Worm (Caenorhabditis elegans) whole organism, late embryonic: ENCODE data around the gene hpo-10.

Experiments
- ceh-2 ChIP-seq: sonication (generic microtip); optimal IDR thresholded peaks from 2 replicates; lab custom pipeline; 2016; ENCODE audit warnings: missing genotype, missing genetic modification characterization, missing compliant biosample characterization
- elt-2 ChIP-seq: sonication (generic microtip); optimal IDR thresholded peaks from 2 replicates; lab custom pipeline; 2016; ENCODE audit warnings: missing genetic modification reagents, missing genetic modification characterization, missing compliant biosample characterization
- hlh-15 ChIP-seq: sonication (generic microtip); optimal IDR thresholded peaks from 2 replicates; lab custom pipeline; 2016; ENCODE audit warnings: missing genetic modification characterization, missing compliant biosample characterization
- nfya-1 ChIP-seq: sonication (generic microtip); optimal IDR thresholded peaks from 2 replicates; lab custom pipeline; 2017; ENCODE audit warnings: missing genetic modification characterization, mild to moderate bottlenecking, missing compliant biosample characterization, antibody characterized with exemption, moderate library complexity
- pha-4 ChIP-seq: fragments of 150-350 bp; optimal IDR thresholded peaks from 2 replicates; lab custom pipeline; 2018; ENCODE audit warnings: missing biosample characterization, missing genetic modification reagents, missing genetic modification characterization
- pqm-1 ChIP-seq: sonication (generic microtip); optimal IDR thresholded peaks from 2 replicates; lab custom pipeline; 2016; ENCODE audit warnings: missing genetic modification characterization, missing compliant biosample characterization
- tbx-2 ChIP-seq: sonication (generic microtip); optimal IDR thresholded peaks from 2 replicates; lab custom pipeline; 2016; ENCODE audit warnings: missing genetic modification characterization, missing compliant biosample characterization

- TF ChIP-seq pqm-1 (tag; lab: Kevin White, UChicago): no peak
- TF ChIP-seq tbx-2 (tag; lab: Kevin White, UChicago): no peak
- no peak for TF ChIP-seq elt-2 (tag; lab: Kevin White, UChicago)
- no peak for TF ChIP-seq nfya-1 (tag; lab: Kevin White, UChicago)
- no peak for TF ChIP-seq hlh-15 (tag; lab: Kevin White, UChicago)
- no peak for TF ChIP-seq ceh-2 (tag; lab: Kevin White, UChicago)
- TF ChIP-seq pha-4 (tag; lab: Kevin White, UChicago): no peak
Observed at ce11 chrIII:5884459-5884858, 5.2 kb downstream of the hpo-10 start.
